Worm (Caenorhabditis elegans) whole organism, L3 larva: ENCODE measurements around the gene F40G12.11.

ENCODE experiments used
- ceh-16 ChIP-seq: sonication (generic microtip); optimal IDR thresholded peaks from 2 replicates; lab custom pipeline; 2017; ENCODE audit warnings: missing biosample characterization, missing genetic modification characterization
- egl-27 ChIP-seq: sonication (generic microtip); optimal IDR thresholded peaks from 4 replicates; lab custom pipeline; 2017; ENCODE audit warnings: missing biosample characterization, missing genetic modification reagents, missing genetic modification characterization
- nhr-12 ChIP-seq: fragments of 150-350 bp; optimal IDR thresholded peaks from 2 replicates; lab custom pipeline; 2014; ENCODE audit warnings: missing biosample characterization, missing genetic modification characterization
- nhr-237 ChIP-seq: fragments of 150-350 bp; optimal IDR thresholded peaks from 2 replicates; lab custom pipeline; 2014; ENCODE audit warnings: missing biosample characterization, missing genetic modification characterization
- nhr-25 ChIP-seq: sonication (generic microtip); optimal IDR thresholded peaks from 2 replicates; lab custom pipeline; 2017; ENCODE audit warnings: missing biosample characterization, missing genetic modification characterization
- nhr-76 ChIP-seq: fragments of 150-350 bp; sonication (generic microtip); optimal IDR thresholded peaks from 5 replicates; lab custom pipeline; 2014; ENCODE audit warnings: missing biosample characterization, missing genetic modification characterization
- pha-4 ChIP-seq: fragments of 150-350 bp; optimal IDR thresholded peaks from 2 replicates; lab custom pipeline; 2014; ENCODE audit warnings: missing biosample characterization, missing genetic modification reagents, missing genetic modification characterization
- sea-2 ChIP-seq: fragments of 150-350 bp; sonication (generic microtip); optimal IDR thresholded peaks from 4 replicates; lab custom pipeline; 2014; ENCODE audit warnings: missing biosample characterization, missing genetic modification reagents, missing genetic modification characterization
- tbx-2 ChIP-seq: sonication (generic microtip); optimal IDR thresholded peaks from 2 replicates; lab custom pipeline; 2016; ENCODE audit warnings: mild to moderate bottlenecking, missing genetic modification characterization, missing compliant biosample characterization
- unc-62 ChIP-seq: fragments of 150-350 bp; sonication (generic microtip); optimal IDR thresholded peaks from 4 replicates; lab custom pipeline; 2014; ENCODE audit warnings: missing biosample characterization, missing genetic modification reagents, missing genetic modification characterization
- zag-1 ChIP-seq: fragments of 150-350 bp; optimal IDR thresholded peaks from 2 replicates; lab custom pipeline; 2014; ENCODE audit warnings: missing biosample characterization, missing genetic modification characterization
- ztf-11 ChIP-seq: fragments of 150-350 bp; optimal IDR thresholded peaks from 2 replicates; lab custom pipeline; 2014; ENCODE audit warnings: missing biosample characterization, missing genetic modification characterization

- TF ChIP-seq zag-1 (no peak), ceh-16 (no peak), nhr-76 (no peak), nhr-237 (tag; lab: Kevin White, UChicago) (no peak), ztf-11 (tag; lab: Kevin White, UChicago) (no peak), pha-4 (tag; lab: Kevin White, UChicago) (no peak), nhr-25 (tag; lab: Kevin White, UChicago) (no peak), unc-62 (GFP tag; lab: Kevin White, UChicago) (no peak), nhr-12 (tag; lab: Kevin White, UChicago) (no peak), egl-27 (tag; lab: Kevin White, UChicago) (no peak), sea-2 (GFP tag; lab: Kevin White, UChicago) (no peak), tbx-2 (no peak)
These were observed 47.1 kb downstream of the F40G12.11 start, which contains the start of gene srm-4 for ce11 chrV:14333116-14333515.
